Fruit fly (Drosophila melanogaster) whole organism, embryonic: ENCODE measurements around the gene osi.

Experiments used
- B-H1 ChIP-seq: fragments of 200-800 bp; sonication (Bioruptor generic); IDR thresholded peaks from 3 replicates; pipeline ENCODE4 v1.3.6; 2022; ENCODE audit warnings: missing biosample characterization, missing genetic modification characterization
- Blimp-1 ChIP-seq: fragments of 200-800 bp; sonication (Bioruptor generic); optimal IDR thresholded peaks from 3 replicates; lab custom pipeline; 2018; ENCODE audit warnings: missing biosample characterization, missing genetic modification characterization, mild to moderate bottlenecking, moderate library complexity, missing genetic modification reagents
- CG10366 ChIP-seq: fragments of 200-800 bp; sonication (Bioruptor generic); IDR thresholded peaks from 2 replicates; pipeline ENCODE4 v1.3.6; 2022; ENCODE audit warnings: missing biosample characterization, missing genetic modification characterization
- CG11093 ChIP-seq: fragments of 200-800 bp; sonication (Bioruptor generic); IDR thresholded peaks from 3 replicates; pipeline ENCODE4 v1.3.6; 2022; ENCODE audit warnings: missing biosample characterization, missing genetic modification characterization
- CG11398 ChIP-seq: fragments of 200-800 bp; sonication (Bioruptor generic); optimal IDR thresholded peaks from 2 replicates; lab custom pipeline; 2016; ENCODE audit warnings: missing biosample characterization, missing genetic modification characterization
- CG12071 ChIP-seq: fragments of 200-800 bp; sonication (Bioruptor generic); optimal IDR thresholded peaks from 3 replicates; lab custom pipeline; 2018; ENCODE audit warnings: missing biosample characterization, mild to moderate bottlenecking, missing genetic modification characterization
- CG13123 ChIP-seq: fragments of 200-800 bp; sonication (Bioruptor generic); optimal IDR thresholded peaks from 2 replicates; lab custom pipeline; 2016; ENCODE audit warnings: missing biosample characterization, missing genetic modification characterization
- CG14050 ChIP-seq: fragments of 200-800 bp; sonication (Bioruptor generic); IDR thresholded peaks from 3 replicates; pipeline ENCODE4 v1.3.6; 2022; ENCODE audit warnings: missing biosample characterization, missing genetic modification characterization
- CG15269 ChIP-seq: fragments of 200-800 bp; sonication (Bioruptor generic); optimal IDR thresholded peaks from 2 replicates; lab custom pipeline; 2018; ENCODE audit warnings: missing biosample characterization, mild to moderate bottlenecking, missing genetic modification characterization, moderate library complexity
- CG17612 ChIP-seq: fragments of 200-800 bp; sonication (Bioruptor generic); IDR thresholded peaks from 2 replicates; pipeline ENCODE4 v1.3.6; 2022; ENCODE audit warnings: missing biosample characterization, missing genetic modification characterization
- CG17802 ChIP-seq: fragments of 200-800 bp; sonication (Bioruptor generic); optimal IDR thresholded peaks from 2 replicates; lab custom pipeline; 2018; ENCODE audit warnings: missing biosample characterization, mild to moderate bottlenecking, missing genetic modification characterization, moderate library complexity
- CG2120 ChIP-seq: fragments of 200-800 bp; sonication (Bioruptor generic); optimal IDR thresholded peaks from 3 replicates; lab custom pipeline; 2016; ENCODE audit warnings: missing biosample characterization, missing genetic modification characterization
- CG2712 ChIP-seq: fragments of 200-800 bp; optimal IDR thresholded peaks from 3 replicates; lab custom pipeline; 2019; ENCODE audit warnings: missing biosample characterization, mild to moderate bottlenecking, missing genetic modification characterization, moderate library complexity
- CG34376 ChIP-seq: fragments of 200-800 bp; sonication (Bioruptor generic); optimal IDR thresholded peaks from 2 replicates; lab custom pipeline; 2018; ENCODE audit warnings: missing biosample characterization, mild to moderate bottlenecking, missing genetic modification characterization
- CG3847 ChIP-seq: fragments of 200-800 bp; sonication (Bioruptor generic); IDR thresholded peaks from 2 replicates; pipeline ENCODE4 v1.3.6; 2022; ENCODE audit warnings: missing biosample characterization, missing genetic modification characterization
- CG6683 ChIP-seq: fragments of 200-800 bp; sonication (Bioruptor generic); optimal IDR thresholded peaks from 2 replicates; lab custom pipeline; 2017; ENCODE audit warnings: missing biosample characterization, mild to moderate bottlenecking, missing genetic modification characterization, missing genetic modification reagents
- CG6813 ChIP-seq: fragments of 200-800 bp; sonication (Bioruptor generic); optimal IDR thresholded peaks from 2 replicates; lab custom pipeline; 2017; ENCODE audit warnings: missing biosample characterization, missing genetic modification characterization, mild to moderate bottlenecking, moderate library complexity, missing genetic modification reagents
- CG7839 ChIP-seq: fragments of 200-800 bp; sonication (Bioruptor generic); optimal IDR thresholded peaks from 3 replicates; lab custom pipeline; 2018; ENCODE audit warnings: missing biosample characterization, mild to moderate bottlenecking, missing genetic modification characterization, moderate library complexity
- D19B ChIP-seq: fragments of 200-800 bp; sonication (Bioruptor generic); optimal IDR thresholded peaks from 2 replicates; lab custom pipeline; 2017; ENCODE audit warnings: missing biosample characterization, mild to moderate bottlenecking, missing genetic modification characterization
- Dek ChIP-seq: fragments of 200-800 bp; sonication (Bioruptor generic); optimal IDR thresholded peaks from 3 replicates; lab custom pipeline; 2019; ENCODE audit warnings: missing biosample characterization, mild to moderate bottlenecking, missing genetic modification characterization, moderate library complexity
- Dfd ChIP-seq, 2 experiments: fragments of >200 bp; optimal IDR thresholded peaks; 2 replicates each; lab custom pipeline; 2017; ENCODE audit warnings: missing biosample characterization in 2 of 2, missing genetic modification characterization in 2 of 2
- Doc3 ChIP-seq: fragments of 200-800 bp; sonication (Bioruptor generic); IDR thresholded peaks from 3 replicates; pipeline ENCODE4 v1.3.6; 2022; ENCODE audit warnings: missing biosample characterization, missing genetic modification characterization; ENCODE audit not compliant: partially characterized antibody
- Dp ChIP-seq: fragments of 200-800 bp; sonication (Bioruptor generic); optimal IDR thresholded peaks from 2 replicates; lab custom pipeline; 2018; ENCODE audit warnings: missing biosample characterization, mild to moderate bottlenecking, missing genetic modification characterization, moderate library complexity
- E2f2 ChIP-seq: fragments of 200-800 bp; sonication (Bioruptor generic); IDR thresholded peaks from 2 replicates; pipeline ENCODE4 v1.3.6; 2022; ENCODE audit warnings: missing biosample characterization, missing genetic modification characterization
- ERR ChIP-seq: fragments of 200-800 bp; sonication (Bioruptor generic); optimal IDR thresholded peaks from 2 replicates; lab custom pipeline; 2016; ENCODE audit warnings: missing biosample characterization, missing genetic modification characterization
- Fer3 ChIP-seq: fragments of 200-800 bp; sonication (Bioruptor generic); optimal IDR thresholded peaks from 2 replicates; lab custom pipeline; 2018; ENCODE audit warnings: missing biosample characterization, mild to moderate bottlenecking, missing genetic modification characterization, moderate library complexity
- Gug ChIP-seq: fragments of 200-800 bp; sonication (Bioruptor generic); IDR thresholded peaks from 4 replicates; pipeline ENCODE4 v1.3.6; 2022; ENCODE audit warnings: missing biosample characterization, missing genetic modification characterization
- NfI ChIP-seq: fragments of 200-800 bp; sonication (Bioruptor generic); optimal IDR thresholded peaks from 3 replicates; lab custom pipeline; 2018; ENCODE audit warnings: missing biosample characterization, mild to moderate bottlenecking, missing genetic modification characterization, moderate library complexity
- Oaz ChIP-seq: fragments of 200-800 bp; sonication (Bioruptor generic); IDR thresholded peaks from 2 replicates; pipeline ENCODE4 v1.3.6; 2022; ENCODE audit warnings: missing biosample characterization, missing genetic modification characterization
- Oli ChIP-seq: fragments of 200-800 bp; sonication (Bioruptor generic); optimal IDR thresholded peaks from 2 replicates; lab custom pipeline; 2018; ENCODE audit warnings: missing biosample characterization, mild to moderate bottlenecking, missing genetic modification characterization, moderate library complexity
- Poxn ChIP-seq: fragments of 200-800 bp; sonication (Bioruptor generic); IDR thresholded peaks from 2 replicates; pipeline ENCODE4 v1.3.6; 2022; ENCODE audit warnings: missing biosample characterization, missing genetic modification characterization
- Sry-β ChIP-seq: fragments of 200-800 bp; sonication (Bioruptor generic); optimal IDR thresholded peaks from 2 replicates; lab custom pipeline; 2018; ENCODE audit warnings: missing biosample characterization, mild to moderate bottlenecking, missing genetic modification characterization, moderate library complexity
- Xbp1 ChIP-seq: fragments of 200-800 bp; sonication (Bioruptor generic); optimal IDR thresholded peaks from 3 replicates; lab custom pipeline; 2016; ENCODE audit warnings: missing biosample characterization, mild to moderate bottlenecking, missing genetic modification characterization
- ato ChIP-seq: fragments of 200-800 bp; sonication (Bioruptor generic); IDR thresholded peaks from 2 replicates; pipeline ENCODE4 v1.3.6; 2022; ENCODE audit warnings: missing biosample characterization, missing genetic modification characterization; ENCODE audit not compliant: partially characterized antibody
- bowl ChIP-seq: fragments of 200-800 bp; sonication (Bioruptor generic); IDR thresholded peaks from 2 replicates; pipeline ENCODE4 v1.3.6; 2022; ENCODE audit warnings: missing biosample characterization, missing genetic modification characterization
- cato ChIP-seq: fragments of 200-800 bp; sonication (Bioruptor generic); optimal IDR thresholded peaks from 2 replicates; lab custom pipeline; 2016; ENCODE audit warnings: missing biosample characterization, missing genetic modification characterization, borderline replicate concordance
- cwo ChIP-seq: fragments of 200-800 bp; sonication (Bioruptor generic); optimal IDR thresholded peaks from 3 replicates; lab custom pipeline; 2017; ENCODE audit warnings: missing biosample characterization, missing genetic modification characterization, mild to moderate bottlenecking, moderate library complexity, missing genetic modification reagents
- en ChIP-seq: fragments of 200-800 bp; sonication (Bioruptor generic); optimal IDR thresholded peaks from 2 replicates; lab custom pipeline; 2016; ENCODE audit warnings: missing biosample characterization, missing genetic modification characterization
- grn ChIP-seq: fragments of 200-800 bp; sonication (Bioruptor generic); optimal IDR thresholded peaks from 3 replicates; lab custom pipeline; 2017; ENCODE audit warnings: missing biosample characterization, missing genetic modification characterization
- ham ChIP-seq: fragments of 200-800 bp; sonication (Bioruptor generic); IDR thresholded peaks from 2 replicates; pipeline ENCODE4 v1.3.6; 2022; ENCODE audit warnings: missing biosample characterization, missing genetic modification characterization
- ind ChIP-seq: fragments of 200-800 bp; sonication (Bioruptor generic); optimal IDR thresholded peaks from 3 replicates; lab custom pipeline; 2016; ENCODE audit warnings: missing biosample characterization, missing genetic modification characterization
- nerfin-1 ChIP-seq: fragments of 200-800 bp; sonication (Bioruptor generic); optimal IDR thresholded peaks from 3 replicates; lab custom pipeline; 2019; ENCODE audit warnings: missing biosample characterization, mild to moderate bottlenecking, missing genetic modification characterization, moderate library complexity
- pb ChIP-seq: fragments of 200-800 bp; sonication (Bioruptor generic); optimal IDR thresholded peaks from 3 replicates; lab custom pipeline; 2016; ENCODE audit warnings: missing biosample characterization, missing genetic modification characterization
- phol ChIP-seq: fragments of 200-800 bp; sonication (Bioruptor generic); optimal IDR thresholded peaks from 3 replicates; lab custom pipeline; 2018; ENCODE audit warnings: missing biosample characterization, mild to moderate bottlenecking, missing genetic modification characterization, moderate library complexity
- run ChIP-seq: fragments of 200-800 bp; sonication (Bioruptor generic); optimal IDR thresholded peaks from 3 replicates; lab custom pipeline; 2018; ENCODE audit warnings: missing biosample characterization, mild to moderate bottlenecking, missing genetic modification characterization
- slp2 ChIP-seq: fragments of 200-800 bp; sonication (Bioruptor generic); optimal IDR thresholded peaks from 2 replicates; lab custom pipeline; 2016; ENCODE audit warnings: missing biosample characterization, missing genetic modification characterization
- trem ChIP-seq: fragments of 200-800 bp; optimal IDR thresholded peaks from 3 replicates; lab custom pipeline; 2019; ENCODE audit warnings: missing biosample characterization, mild to moderate bottlenecking, missing genetic modification characterization, moderate library complexity
- zf30C ChIP-seq: fragments of 200-800 bp; sonication (Bioruptor generic); optimal IDR thresholded peaks from 3 replicates; lab custom pipeline; 2018; ENCODE audit warnings: missing biosample characterization, mild to moderate bottlenecking, missing genetic modification characterization

The osi gene

dm6 chr2L:16887660-16888573, at the start of gene osi, which contains the start of gene tweek (continued):
- TF ChIP-seq E2f2 (GFP tag; lab: Robert Waterston, UW) (peak; percentile 15; the same call in 1 of the 2 replicates), cwo (GFP tag; lab: Kevin White, UChicago) (peak; percentile 64), Fer3 (tag; lab: Kevin White, UChicago) (peak; percentile 2), nerfin-1 (peak; percentile 26), run (tag; lab: Kevin White, UChicago) (no peak), CG2120 (GFP tag; lab: Kevin White, UChicago) (peak; percentile 83), phol (peak; percentile 72), Dp (GFP tag; lab: Kevin White, UChicago) (peak; percentile 53), Oli (tag; lab: Kevin White, UChicago) (peak; percentile 48), Sry-β (peak; percentile 69), Oaz (GFP tag; lab: Robert Waterston, UW) (0 out of 2 replicates have a peak, but pooled peaks have one; percentile 21), en (GFP tag; lab: Kevin White, UChicago) (no peak), Dek (tag; lab: Kevin White, UChicago) (peak; percentile 71), cato (GFP tag; lab: Kevin White, UChicago) (peak; percentile 72), Doc3 (GFP tag; lab: Robert Waterston, UW) (peak; percentile 89), B-H1 (no peak; the same call in 2 of the 3 replicates), CG10366 (GFP tag; lab: Robert Waterston, UW) (peak; percentile 21; the same call in 1 of the 2 replicates), NfI (GFP tag; lab: Kevin White, UChicago) (peak; percentile 46), Dfd (GFP tag; optimal IDR thresholded peaks at IDR 0.05; lab: Kevin White, UChicago) (no peak), CG34376 (GFP tag; lab: Kevin White, UChicago) (peak; percentile 20), CG15269 (tag; lab: Kevin White, UChicago) (peak; percentile 11), bowl (no peak), trem (tag; lab: Kevin White, UChicago) (peak; percentile 58), ERR (no peak), ind (GFP tag; lab: Kevin White, UChicago) (peak; percentile 42), D19B (no peak), CG3847 (GFP tag; lab: Robert Waterston, UW) (peak; percentile 70), CG12071 (GFP tag; lab: Kevin White, UChicago) (no peak), grn (GFP tag; lab: Kevin White, UChicago) (peak; percentile 32), Poxn (GFP tag; lab: Robert Waterston, UW) (peak; percentile 67), zf30C (GFP tag; lab: Kevin White, UChicago) (no peak), Blimp-1 (GFP tag; lab: Kevin White, UChicago) (no peak), Gug (GFP tag; lab: Robert Waterston, UW) (peak; percentile 65; the same call in 2 of the 4 replicates), CG17802 (tag; lab: Kevin White, UChicago) (no peak), CG14050 (GFP tag; lab: Robert Waterston, UW) (no peak), CG2712 (tag; lab: Kevin White, UChicago) (no peak), pb (GFP tag; lab: Kevin White, UChicago) (no peak), ham (0 out of 2 replicates have a peak, but pooled peaks have one; percentile 8), CG6813 (no peak), CG7839 (tag; lab: Kevin White, UChicago) (no peak), CG11398 (GFP tag; lab: Kevin White, UChicago) (no peak), CG11093 (GFP tag; lab: Robert Waterston, UW) (no peak), CG13123 (peak; percentile 5), slp2 (GFP tag; lab: Kevin White, UChicago) (no peak), Xbp1 (GFP tag; lab: Kevin White, UChicago) (peak; percentile 78), CG6683 (GFP tag; lab: Kevin White, UChicago) (no peak), ato (peak; percentile 76), CG17612 (GFP tag; lab: Robert Waterston, UW) (no peak)
